Worm (Caenorhabditis elegans): ENCODE data around the gene nas-37.

nas-37 gene

ce11 chrX:9940524-9940923, 8.3 kb downstream of the nas-37 start:
- TF ChIP-seq egl-27 (tag; optimal IDR thresholded peaks at IDR 0.05) (no peak), mdt-29 (GFP tag; IDR thresholded peaks at IDR 0.05) (no peak), mep-1 (tag; optimal IDR thresholded peaks at IDR 0.05) (no peak), Y105C5A.15 (GFP tag; IDR thresholded peaks at IDR 0.05) (no peak), nhr-6 (tag; optimal IDR thresholded peaks at IDR 0.05) (peak; percentile 66), pha-4 (GFP tag; IDR thresholded peaks at IDR 0.05) (no peak), pha-4 (tag; optimal IDR thresholded peaks at IDR 0.05) (peak; percentile 82), nhr-28 (tag; optimal IDR thresholded peaks at IDR 0.05) (no peak), daf-16 (GFP tag; optimal IDR thresholded peaks at IDR 0.05) (no peak), daf-16 (tag; optimal IDR thresholded peaks at IDR 0.05) (peak; percentile 36)

ce11 chrX:9938537-9938936, 10.3 kb downstream of the nas-37 start, which contains the start of the genes C17G1.5 and C17G1.14:
Gene C17G1.5 (plus strand): TSS chrX:9938802.
Gene C17G1.14 (plus strand): TSS chrX:9938813.
- TF ChIP-seq saeg-2 (GFP tag; IDR thresholded peaks at IDR 0.05): no peak
- TF ChIP-seq lin-15B (tag; optimal IDR thresholded peaks at IDR 0.05): no peak
- no peak for TF ChIP-seq egl-43 (GFP tag; IDR thresholded peaks at IDR 0.05)
- no peak for TF ChIP-seq D1046.2 (GFP tag; IDR thresholded peaks at IDR 0.05)
- TF ChIP-seq nhr-41 (GFP tag; IDR thresholded peaks at IDR 0.05): no peak
- peak; percentile 8 for TF ChIP-seq dve-1 (tag; optimal IDR thresholded peaks at IDR 0.05; ENCODE audit: insufficient read depth)
- peak; percentile 9 for TF ChIP-seq pqm-1 (tag; optimal IDR thresholded peaks at IDR 0.05)
- TF ChIP-seq Y105C5A.15 (GFP tag; IDR thresholded peaks at IDR 0.05): no peak
- TF ChIP-seq daf-16 (GFP tag; optimal IDR thresholded peaks at IDR 0.05): no peak
- TF ChIP-seq daf-16 (tag; optimal IDR thresholded peaks at IDR 0.05): peak; percentile 68
- no peak for TF ChIP-seq pha-4 (GFP tag; IDR thresholded peaks at IDR 0.05)
- TF ChIP-seq pha-4 (tag; optimal IDR thresholded peaks at IDR 0.05): no peak
- TF ChIP-seq daf-19 (GFP tag; conservative IDR thresholded peaks at IDR 0.05): no peak

- TF ChIP-seq dmd-8 (GFP tag; IDR thresholded peaks at IDR 0.05) (no peak), Y105C5A.15 (GFP tag; IDR thresholded peaks at IDR 0.05) (no peak), hlh-11 (tag; optimal IDR thresholded peaks at IDR 0.05) (peak; percentile 29), hlh-30 (tag; optimal IDR thresholded peaks at IDR 0.05; ENCODE audit: insufficient read depth) (peak; percentile 11), attf-4 (tag; optimal IDR thresholded peaks at IDR 0.05) (no peak), nhr-77 (tag; optimal IDR thresholded peaks at IDR 0.05) (no peak), ceh-62 (tag; optimal IDR thresholded peaks at IDR 0.05) (no peak)
Observed at ce11 chrX:9938091-9938490, 10.8 kb downstream of the nas-37 start.

- no peak for TF ChIP-seq daf-16 (GFP tag; optimal IDR thresholded peaks at IDR 0.05)
- peak; percentile 44 for TF ChIP-seq daf-16 (tag; optimal IDR thresholded peaks at IDR 0.05)
- no peak for TF ChIP-seq F44E2.7 (GFP tag; IDR thresholded peaks at IDR 0.05)
- TF ChIP-seq nhr-28 (tag; optimal IDR thresholded peaks at IDR 0.05): peak; percentile 37
- TF ChIP-seq ceh-32 (tag; optimal IDR thresholded peaks at IDR 0.05; ENCODE audit: poor library complexity): no peak
- TF ChIP-seq dve-1 (tag; optimal IDR thresholded peaks at IDR 0.05; ENCODE audit: insufficient read depth): peak; percentile 50
- peak; percentile 4 for TF ChIP-seq mep-1 (tag; optimal IDR thresholded peaks at IDR 0.05)
- peak; percentile 37 for TF ChIP-seq pqm-1 (tag; optimal IDR thresholded peaks at IDR 0.05)
- TF ChIP-seq hlh-11 (tag; optimal IDR thresholded peaks at IDR 0.05): peak; percentile 19
- TF ChIP-seq Y105C5A.15 (GFP tag; IDR thresholded peaks at IDR 0.05): no peak
Observed at ce11 chrX:9934009-9934323, 14.9 kb downstream of the nas-37 start.

- TF ChIP-seq daf-16 (GFP tag; optimal IDR thresholded peaks at IDR 0.05): no peak
- TF ChIP-seq daf-16 (tag; optimal IDR thresholded peaks at IDR 0.05): peak; percentile 11
- peak in 1 of 2 experiments; percentile 65 for TF ChIP-seq unc-62 (GFP tag; optimal IDR thresholded peaks at IDR 0.05 in 1 of 2)
- no peak for TF ChIP-seq unc-62 (tag; optimal IDR thresholded peaks at IDR 0.05)
- TF ChIP-seq hlh-30 (tag; optimal IDR thresholded peaks at IDR 0.05; ENCODE audit: insufficient read depth): peak; percentile 32
- TF ChIP-seq Y75B8A.6 (GFP tag; IDR thresholded peaks at IDR 0.05): no peak
Observed at ce11 chrX:9933291-9934008, 15.4 kb downstream of the nas-37 start.

ce11 chrX:9932226-9932773, 16.6 kb downstream of the nas-37 start, which contains the start of gene tsp-21:
Gene tsp-21 (plus strand): TSS chrX:9932371.
- TF ChIP-seq zfp-2 (tag; optimal IDR thresholded peaks at IDR 0.05): no peak
- no peak for TF ChIP-seq R02D3.7 (tag; optimal IDR thresholded peaks at IDR 0.05)
- TF ChIP-seq sdz-12 (GFP tag; optimal IDR thresholded peaks at IDR 0.05): no peak
- peak; percentile 47 for TF ChIP-seq dpl-1 (GFP tag; optimal IDR thresholded peaks at IDR 0.05)
- TF ChIP-seq zip-11 (GFP tag; IDR thresholded peaks at IDR 0.05): no peak
- peak; percentile 34 for TF ChIP-seq duxl-1 (tag; optimal IDR thresholded peaks at IDR 0.05; ENCODE audit: poor library complexity)
- no peak; the same call in 1 of the 2 replicates for TF ChIP-seq pha-4 (GFP tag; IDR thresholded peaks at IDR 0.05)
- TF ChIP-seq pha-4 (tag; optimal IDR thresholded peaks at IDR 0.05): peak; percentile 53
- 0 out of 2 replicates have a peak, but pooled peaks have one; percentile 32 for TF ChIP-seq lin-1 (GFP tag; IDR thresholded peaks at IDR 0.05)
- TF ChIP-seq daf-16 (GFP tag; optimal IDR thresholded peaks at IDR 0.05): no peak
- peak; percentile 87 for TF ChIP-seq daf-16 (tag; optimal IDR thresholded peaks at IDR 0.05)
- TF ChIP-seq jun-1 (tag; optimal IDR thresholded peaks at IDR 0.05): peak; percentile 33
- no peak for TF ChIP-seq aly-2 (tag; optimal IDR thresholded peaks at IDR 0.05)
- TF ChIP-seq lin-38 (GFP tag; IDR thresholded peaks at IDR 0.05): peak; percentile 60
- TF ChIP-seq nhr-10 (tag; optimal IDR thresholded peaks at IDR 0.05): peak; percentile 54
